Fruit fly (Drosophila melanogaster): Measurements from ENCODE around the gene CG45067.

The CG45067 gene

dm6 chr3L:3071675-3072583, 42.3 kb downstream of the CG45067 start (continued):
- TF ChIP-seq ase (GFP tag; IDR thresholded peaks at IDR 0.05): no peak
- no peak for TF ChIP-seq en (GFP tag; optimal IDR thresholded peaks at IDR 0.05)
- TF ChIP-seq CG17612 (GFP tag; IDR thresholded peaks at IDR 0.05): no peak
- no peak for TF ChIP-seq CG8478 (optimal IDR thresholded peaks at IDR 0.05)
- TF ChIP-seq H2.0 (GFP tag; IDR thresholded peaks at IDR 0.05): no peak
- TF ChIP-seq Awh (GFP tag; IDR thresholded peaks at IDR 0.05): no peak
- TF ChIP-seq corto (GFP tag; optimal IDR thresholded peaks at IDR 0.05): no peak
- no peak for TF ChIP-seq CG1602 (GFP tag; optimal IDR thresholded peaks at IDR 0.05)
- no peak for TF ChIP-seq CG12219 (GFP tag; optimal IDR thresholded peaks at IDR 0.05)
- TF ChIP-seq croc (GFP tag; conservative IDR thresholded peaks at IDR 0.05): no peak
- TF ChIP-seq CG6854 (GFP tag; optimal IDR thresholded peaks at IDR 0.05): no peak
- no peak for TF ChIP-seq lmd (GFP tag; IDR thresholded peaks at IDR 0.05)
- TF ChIP-seq fd64A (GFP tag; optimal IDR thresholded peaks at IDR 0.05): no peak
- no peak for TF ChIP-seq trem (tag; optimal IDR thresholded peaks at IDR 0.05)
- TF ChIP-seq sima (GFP tag; optimal IDR thresholded peaks at IDR 0.05): no peak
- TF ChIP-seq Nf-YB (GFP tag; optimal IDR thresholded peaks at IDR 0.05): no peak
- no peak for TF ChIP-seq Blimp-1 (GFP tag; optimal IDR thresholded peaks at IDR 0.05)
- no peak for TF ChIP-seq mirr (GFP tag; optimal IDR thresholded peaks at IDR 0.05)
- no peak for TF ChIP-seq CG4328 (GFP tag; optimal IDR thresholded peaks at IDR 0.05)
- no peak for TF ChIP-seq org-1 (GFP tag; optimal IDR thresholded peaks at IDR 0.05)
- TF ChIP-seq Deaf1 (tag; optimal IDR thresholded peaks at IDR 0.05): peak; percentile 30
- no peak for TF ChIP-seq CG17829 (tag; optimal IDR thresholded peaks at IDR 0.05)
- no peak for TF ChIP-seq CG14710 (tag; optimal IDR thresholded peaks at IDR 0.05)
- no peak for TF ChIP-seq sens-2 (GFP tag; IDR thresholded peaks at IDR 0.05)
- no peak for TF ChIP-seq CG17361 (GFP tag; IDR thresholded peaks at IDR 0.05)
- no peak for TF ChIP-seq ara (GFP tag; IDR thresholded peaks at IDR 0.05)
- no peak for TF ChIP-seq CG12299 (tag; optimal IDR thresholded peaks at IDR 0.05)
- TF ChIP-seq CG11723 (GFP tag; optimal IDR thresholded peaks at IDR 0.05): peak; percentile 20
- TF ChIP-seq Stat92E (GFP tag; optimal IDR thresholded peaks at IDR 0.05): no peak
- TF ChIP-seq peb (GFP tag; IDR thresholded peaks at IDR 0.05): no peak
- no peak for TF ChIP-seq zen2 (GFP tag; IDR thresholded peaks at IDR 0.05; ENCODE audit: partially characterized antibody)
- TF ChIP-seq CG7987 (GFP tag; optimal IDR thresholded peaks at IDR 0.05): no peak
- no peak for TF ChIP-seq CG6175 (GFP tag; IDR thresholded peaks at IDR 0.05)
- no peak for TF ChIP-seq Sox100B (GFP tag; optimal IDR thresholded peaks at IDR 0.05)
- no peak for TF ChIP-seq NfI (GFP tag; optimal IDR thresholded peaks at IDR 0.05)
- TF ChIP-seq tio (GFP tag; optimal IDR thresholded peaks at IDR 0.05): no peak
- no peak for TF ChIP-seq D19B (GFP tag; optimal IDR thresholded peaks at IDR 0.05)
- no peak for TF ChIP-seq CG13123 (GFP tag; optimal IDR thresholded peaks at IDR 0.05)
- TF ChIP-seq B-H1 (GFP tag; IDR thresholded peaks at IDR 0.05): no peak
- peak; percentile 17 for TF ChIP-seq Meics (GFP tag; optimal IDR thresholded peaks at IDR 0.05)
- no peak for TF ChIP-seq CG4617 (GFP tag; optimal IDR thresholded peaks at IDR 0.05; ENCODE audit: borderline replicate concordance)
- peak; percentile 41 for TF ChIP-seq sug (tag; optimal IDR thresholded peaks at IDR 0.05)
- no peak for TF ChIP-seq Hsf (GFP tag; optimal IDR thresholded peaks at IDR 0.05)
- TF ChIP-seq nau (GFP tag; optimal IDR thresholded peaks at IDR 0.05): no peak
- TF ChIP-seq twi (tag; optimal IDR thresholded peaks at IDR 0.05): peak; percentile 62
- TF ChIP-seq wek (GFP tag; optimal IDR thresholded peaks at IDR 0.05): no peak
- no peak for TF ChIP-seq CG7963 (GFP tag; IDR thresholded peaks at IDR 0.05; ENCODE audit: partially characterized antibody)
- TF ChIP-seq ftz-f1 (GFP tag; optimal IDR thresholded peaks at IDR 0.05): no peak
- TF ChIP-seq zf30C (GFP tag; optimal IDR thresholded peaks at IDR 0.05): peak; percentile 41
- TF ChIP-seq pnt (GFP tag; optimal IDR thresholded peaks at IDR 0.05): no peak

All from whole organism, embryonic.